Fruit fly (Drosophila melanogaster): ENCODE measurements around the gene Pitslre.
A peak's percentile ranks its signal among the peaks of the same experiment; 100 is the strongest.

Pitslre gene

DNA sequence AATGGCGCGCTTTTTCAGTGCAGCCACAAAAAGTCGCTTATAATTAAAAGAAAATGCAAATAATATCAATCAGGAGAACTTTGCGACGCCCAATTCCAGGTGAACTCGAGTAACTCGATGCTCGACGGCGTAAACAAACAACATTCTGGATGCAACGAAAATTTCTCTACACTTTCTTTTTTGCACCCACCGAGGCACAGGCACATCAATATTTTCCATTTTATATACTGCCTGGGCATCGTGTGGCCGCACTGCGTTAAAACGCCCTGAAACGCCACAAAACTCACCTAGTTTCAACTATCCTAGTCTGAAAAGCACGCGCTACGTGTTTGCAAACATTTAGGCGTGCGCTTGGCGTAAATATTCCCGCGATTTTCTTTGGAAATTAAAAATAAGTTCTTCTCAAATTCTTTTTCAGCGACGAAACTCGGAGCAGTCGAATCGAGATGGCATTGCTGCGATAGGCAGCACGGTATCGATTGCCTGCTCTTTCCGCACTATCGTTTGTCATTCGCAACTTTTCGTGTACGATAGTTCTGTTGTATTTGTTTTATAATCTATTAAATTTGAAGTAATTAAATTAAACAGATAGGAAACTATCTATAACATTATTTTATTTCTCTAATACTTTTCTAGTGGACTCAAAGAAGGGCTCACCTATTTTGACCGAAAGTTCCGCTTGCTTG, 14.6 kb downstream of the Pitslre start, which contains the start of gene Pcif1 (continued):
- TF ChIP-seq slou (GFP tag; optimal IDR thresholded peaks at IDR 0.05) (no peak), dimm (GFP tag; IDR thresholded peaks at IDR 0.05) (no peak), CG17361 (GFP tag; IDR thresholded peaks at IDR 0.05) (no peak), otp (GFP tag; IDR thresholded peaks at IDR 0.05) (no peak), Dref (GFP tag; IDR thresholded peaks at IDR 0.05) (peak; percentile 97), CG12942 (GFP tag; optimal IDR thresholded peaks at IDR 0.05) (no peak), CG1529 (GFP tag; optimal IDR thresholded peaks at IDR 0.05) (no peak), Side (GFP tag; optimal IDR thresholded peaks at IDR 0.05) (no peak), CG9817 (tag; optimal IDR thresholded peaks at IDR 0.05) (no peak), fd96Cb (tag; optimal IDR thresholded peaks at IDR 0.05) (no peak), Dbx (GFP tag; IDR thresholded peaks at IDR 0.05) (peak; percentile 76; the same call in 2 of the 3 replicates), nmo (GFP tag; optimal IDR thresholded peaks at IDR 0.05) (peak; percentile 47), pan (optimal IDR thresholded peaks at IDR 0.05) (no peak), pan (GFP tag; optimal IDR thresholded peaks at IDR 0.05 in 1 of 2, IDR thresholded peaks at IDR 0.05 in 1 of 2) (no peak), br (optimal IDR thresholded peaks at IDR 0.05) (no peak), Rfx (GFP tag; IDR thresholded peaks at IDR 0.05) (peak; percentile 54), dmrt99B (tag; optimal IDR thresholded peaks at IDR 0.05) (no peak), CG7271 (tag; optimal IDR thresholded peaks at IDR 0.05) (peak; percentile 65), CG10979 (tag; optimal IDR thresholded peaks at IDR 0.05) (peak; percentile 6), HLHmδ (GFP tag; optimal IDR thresholded peaks at IDR 0.05) (peak; percentile 42), CG7357 (GFP tag; IDR thresholded peaks at IDR 0.05) (no peak), CG6765 (GFP tag; optimal IDR thresholded peaks at IDR 0.05) (no peak), sim (GFP tag; IDR thresholded peaks at IDR 0.05) (no peak), schlank (tag; optimal IDR thresholded peaks at IDR 0.05) (peak; percentile 1), tx (GFP tag; optimal IDR thresholded peaks at IDR 0.05) (no peak), CG30403 (GFP tag; optimal IDR thresholded peaks at IDR 0.05) (no peak), her (GFP tag; optimal IDR thresholded peaks at IDR 0.05) (no peak), usp (GFP tag; optimal IDR thresholded peaks at IDR 0.05) (no peak), CG8089 (GFP tag; optimal IDR thresholded peaks at IDR 0.05) (no peak), HLH54F (GFP tag; optimal IDR thresholded peaks at IDR 0.05) (no peak), ems (GFP tag; optimal IDR thresholded peaks at IDR 0.05) (no peak), CTCF (GFP tag; optimal IDR thresholded peaks at IDR 0.05) (peak; percentile 31), CG12071 (GFP tag; optimal IDR thresholded peaks at IDR 0.05) (no peak), chn (GFP tag; optimal IDR thresholded peaks at IDR 0.05) (no peak), CG4820 (GFP tag; optimal IDR thresholded peaks at IDR 0.05) (no peak), seq (GFP tag; IDR thresholded peaks at IDR 0.05) (no peak), dysf (GFP tag; IDR thresholded peaks at IDR 0.05) (no peak), CG10267 (tag; optimal IDR thresholded peaks at IDR 0.05) (peak; percentile 59), lov (optimal IDR thresholded peaks at IDR 0.05) (no peak), lov (GFP tag; IDR thresholded peaks at IDR 0.05) (no peak), CG4617 (GFP tag; optimal IDR thresholded peaks at IDR 0.05; ENCODE audit: borderline replicate concordance) (peak; percentile 44), CG3281 (GFP tag; optimal IDR thresholded peaks at IDR 0.05) (no peak), Vsx1 (GFP tag; optimal IDR thresholded peaks at IDR 0.05) (no peak), pita (GFP tag; optimal IDR thresholded peaks at IDR 0.05) (no peak), Deaf1 (tag; optimal IDR thresholded peaks at IDR 0.05) (no peak), ewg (GFP tag; optimal IDR thresholded peaks at IDR 0.05) (no peak), cad (GFP tag; optimal IDR thresholded peaks at IDR 0.05) (no peak), CG18619 (GFP tag; optimal IDR thresholded peaks at IDR 0.05) (no peak), CoRest (tag; optimal IDR thresholded peaks at IDR 0.05) (peak; percentile 18), Six4 (GFP tag; optimal IDR thresholded peaks at IDR 0.05) (no peak), HLH4C (GFP tag; IDR thresholded peaks at IDR 0.05; ENCODE audit: partially characterized antibody) (peak; percentile 98), Sin3A (optimal IDR thresholded peaks at IDR 0.05) (peak; percentile 46), ranshi (GFP tag; IDR thresholded peaks at IDR 0.05) (no peak)

Data from whole organism, embryonic.